Fruit fly (Drosophila melanogaster) ovary, adult (tissue): Measurements from ENCODE around the gene CG2321.

Experiments
- CG17801 ChIP-seq: fragments of 200-800 bp; optimal IDR thresholded peaks from 2 replicates; lab custom pipeline; 2019; ENCODE audit warnings: missing biosample characterization, mild to moderate bottlenecking, missing genetic modification characterization, moderate library complexity; ENCODE audit not compliant: partially characterized antibody

Gene CG2321

DNA sequence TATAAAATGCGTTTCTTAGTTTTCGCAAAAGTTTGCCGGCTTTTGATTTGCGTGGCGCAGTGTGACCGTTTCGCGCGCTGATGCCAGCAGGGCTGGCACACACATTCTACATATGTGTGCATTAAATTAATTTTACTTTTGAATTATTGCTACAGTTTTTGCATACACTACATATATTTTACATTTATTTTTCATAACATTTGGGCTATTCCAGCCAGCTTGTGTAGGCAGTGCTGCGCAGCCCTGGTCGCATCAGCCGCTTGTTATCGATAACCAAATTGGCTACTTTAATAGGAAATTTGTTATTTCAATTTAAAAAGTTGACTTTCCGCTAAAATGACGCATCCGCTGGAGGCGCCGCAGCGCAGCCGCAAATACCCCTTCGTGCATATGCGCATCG is at the start of gene CG2321, which contains the start of gene CG2006:
Gene CG2321 (minus strand): TSS at position 57 of the 400 bp plus-strand sequence.
Gene CG2006 (plus strand): TSS at position 260 of the 400 bp plus-strand sequence.
- TF ChIP-seq CG17801, result peak; percentile 56

DNA sequence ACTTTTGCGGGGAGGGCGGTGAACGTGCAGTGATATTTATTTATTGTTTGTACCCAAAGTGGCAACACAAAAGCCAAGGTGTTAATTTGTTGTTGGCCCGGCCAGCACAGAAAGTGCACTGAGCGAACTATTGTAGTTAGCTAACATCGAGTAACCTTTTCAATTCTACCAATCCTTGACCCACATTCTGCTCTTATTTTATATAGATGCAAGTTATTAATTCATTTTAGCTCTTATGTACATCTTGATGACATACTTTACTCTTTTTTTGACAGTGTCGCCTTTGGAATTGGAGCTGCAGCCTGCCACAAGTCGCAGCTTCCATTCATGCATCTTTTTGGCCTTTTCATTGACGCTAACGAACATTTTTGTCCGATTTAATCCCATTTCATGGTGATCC is 49.4 kb upstream of the CG2321 start:
- TF ChIP-seq CG17801, result no peak

DNA sequence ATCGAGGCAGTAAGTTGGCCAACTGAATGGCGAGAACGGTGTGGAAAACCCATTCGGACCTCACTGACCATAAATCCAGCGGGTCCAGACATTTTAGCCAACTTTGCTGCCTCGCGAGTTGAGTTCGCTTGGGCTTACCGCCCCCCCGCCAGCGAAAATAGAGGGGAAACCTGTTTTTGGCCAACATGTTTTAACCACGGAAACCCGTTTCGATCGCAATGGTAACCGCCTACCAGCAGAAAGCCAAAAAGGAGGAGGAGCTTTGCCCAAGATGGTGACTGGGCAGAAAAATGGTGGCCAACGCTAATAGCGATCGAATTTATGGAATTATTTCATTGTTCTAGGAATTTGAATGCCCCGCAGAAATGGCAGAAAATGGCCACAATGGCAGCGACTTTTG is 37.5 kb upstream of the CG2321 start:
- no peak for TF ChIP-seq CG17801

DNA sequence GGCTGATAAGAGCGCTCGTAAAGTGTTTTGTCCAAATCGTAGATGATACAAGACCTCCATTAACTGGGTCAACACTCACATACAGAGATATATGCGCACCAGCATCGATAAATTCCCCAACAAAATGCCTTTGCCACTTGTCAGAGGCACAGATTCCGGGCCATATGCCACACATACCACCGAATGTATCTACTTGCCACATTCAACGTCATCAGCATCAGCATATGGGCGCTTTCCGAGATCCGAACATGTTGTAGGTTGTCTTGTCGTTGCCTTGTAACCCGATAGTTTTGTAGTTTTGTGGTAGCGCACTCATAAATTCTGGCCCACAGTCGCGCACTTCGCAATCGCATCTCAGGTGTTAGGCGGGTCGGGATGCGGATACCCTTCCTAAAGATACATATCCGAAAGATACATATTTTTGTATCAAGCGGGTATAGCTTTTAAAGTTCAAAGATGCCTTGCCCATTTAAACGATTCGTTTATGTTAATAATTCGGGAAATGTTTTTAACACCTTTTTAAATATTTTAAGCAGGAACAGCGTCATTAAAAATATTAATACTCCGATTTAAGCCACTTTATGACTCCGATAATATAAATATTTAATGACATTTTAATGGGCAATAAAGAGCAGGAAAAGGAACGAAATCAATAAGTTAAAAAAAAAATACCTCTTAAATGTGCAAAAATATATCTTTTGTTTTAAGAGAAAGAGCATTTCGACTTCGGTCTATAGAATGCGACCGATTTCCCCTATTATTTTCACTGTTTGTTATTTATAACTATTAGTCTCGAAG is 35.1 kb upstream of the CG2321 start:
- TF ChIP-seq CG17801, result no peak

DNA sequence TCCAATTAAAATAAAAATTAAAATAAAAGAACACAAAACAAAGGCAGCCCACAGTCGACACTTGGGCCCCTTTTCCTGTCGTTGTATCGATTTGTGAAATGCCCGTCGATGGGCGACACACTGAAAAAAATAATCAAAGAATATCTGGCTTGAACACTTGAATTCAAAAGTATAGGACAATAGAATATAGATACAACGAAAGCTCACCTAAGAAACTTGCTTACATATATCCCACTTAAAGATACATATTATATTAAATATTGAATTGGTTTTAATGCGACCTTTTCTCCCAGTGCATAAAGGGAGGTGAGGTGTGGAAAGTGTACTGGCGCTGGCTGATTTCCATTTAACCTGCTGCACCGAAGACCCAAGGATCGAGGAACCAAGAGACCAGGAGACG is 33.1 kb upstream of the CG2321 start:
- TF ChIP-seq CG17801, result no peak

DNA sequence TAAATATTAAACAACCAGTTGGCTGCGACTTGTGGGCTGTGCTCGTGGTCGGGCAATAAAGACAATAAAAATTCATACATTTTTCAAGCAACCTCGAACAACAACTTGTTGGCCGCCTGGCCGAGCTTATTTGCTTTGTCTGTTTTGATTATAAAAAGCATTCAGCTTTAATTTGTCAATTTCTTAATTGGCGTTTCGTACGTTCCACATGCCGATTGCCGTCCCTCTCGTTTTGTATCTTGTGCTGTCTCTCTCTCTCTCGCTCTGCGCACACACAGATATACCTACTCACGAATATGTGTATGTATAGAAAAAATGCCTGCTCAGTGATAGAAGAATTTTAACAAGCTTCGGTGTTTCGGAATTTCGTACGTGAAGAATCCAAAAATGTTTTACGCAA is 31.1 kb upstream of the CG2321 start:
- no peak for TF ChIP-seq CG17801

DNA sequence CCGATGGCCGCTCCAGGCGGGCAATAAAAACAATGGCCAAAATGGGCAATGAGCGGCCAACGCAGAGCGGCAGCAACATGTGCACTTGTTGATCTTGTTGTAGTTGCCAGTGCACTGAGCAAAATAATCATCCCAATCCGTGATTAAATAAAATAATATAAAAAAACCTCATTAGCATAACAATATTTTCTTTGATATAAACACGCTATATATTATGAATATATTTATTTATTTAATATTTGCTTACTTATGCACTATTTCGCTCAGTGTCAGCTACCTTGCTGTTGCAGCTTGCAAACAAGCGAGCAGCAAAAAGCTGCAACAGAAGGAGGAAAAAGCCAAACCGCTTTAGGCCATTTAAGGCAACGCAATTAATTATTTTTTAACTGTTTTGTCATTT is 30.3 kb upstream of the CG2321 start:
- TF ChIP-seq CG17801, result no peak

DNA sequence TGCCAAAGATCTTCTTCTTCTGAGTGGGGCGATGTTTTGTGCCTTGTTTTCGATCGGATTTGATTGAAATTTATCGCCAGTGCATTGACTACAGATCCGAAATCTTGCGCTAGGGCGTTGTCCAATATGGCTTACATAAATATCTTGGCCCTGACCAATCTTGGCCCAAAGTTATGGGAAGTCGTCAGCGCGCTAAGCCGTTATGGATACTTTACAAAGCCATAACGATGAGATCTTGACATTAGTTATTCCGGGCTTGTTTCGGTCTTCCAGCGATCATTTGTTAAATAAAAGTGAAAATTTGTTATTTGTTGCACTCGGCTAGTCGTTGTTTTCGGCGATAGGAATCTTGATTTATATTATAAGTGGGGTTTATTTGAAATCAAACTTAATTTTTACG is 29.4 kb upstream of the CG2321 start:
- no peak for TF ChIP-seq CG17801

DNA sequence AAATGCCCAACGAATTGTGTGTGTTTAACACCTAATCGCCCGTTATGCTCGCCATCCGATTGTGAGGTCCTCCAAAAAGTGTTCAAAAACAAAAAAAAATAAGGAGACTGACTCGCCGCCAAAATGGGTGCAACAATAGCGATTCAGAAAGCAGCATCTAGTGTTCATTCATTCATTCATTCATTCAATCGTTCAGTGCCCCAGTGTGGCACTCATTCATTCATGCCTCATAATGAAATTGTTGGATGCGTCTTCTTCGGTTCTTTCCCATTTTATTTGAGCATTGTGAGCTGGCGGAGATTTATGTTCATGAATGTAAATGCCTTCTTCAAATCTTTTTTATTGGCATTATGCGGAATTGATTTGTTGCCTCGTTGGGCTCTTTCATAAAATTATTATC is 28.9 kb upstream of the CG2321 start:
- TF ChIP-seq CG17801, result no peak

DNA sequence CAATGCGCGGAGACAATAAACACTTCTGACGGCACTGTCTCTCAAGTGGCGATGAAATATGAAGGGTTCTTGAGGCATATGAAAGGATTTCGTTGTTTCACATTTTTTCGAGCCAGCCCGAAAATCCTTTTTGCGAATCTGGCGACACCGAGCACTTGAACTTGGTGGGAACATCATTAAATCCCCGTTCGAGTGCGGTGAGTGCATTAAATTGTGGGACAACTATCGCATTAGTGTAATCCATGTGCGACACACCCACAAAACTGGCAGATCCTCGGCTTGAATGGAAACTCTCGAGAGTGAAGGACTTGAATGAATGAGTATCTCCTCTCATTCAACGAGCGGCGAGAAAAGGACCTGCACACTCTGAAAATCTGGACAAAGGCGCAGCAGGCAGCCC is 27.7 kb upstream of the CG2321 start:
- no peak for TF ChIP-seq CG17801

DNA sequence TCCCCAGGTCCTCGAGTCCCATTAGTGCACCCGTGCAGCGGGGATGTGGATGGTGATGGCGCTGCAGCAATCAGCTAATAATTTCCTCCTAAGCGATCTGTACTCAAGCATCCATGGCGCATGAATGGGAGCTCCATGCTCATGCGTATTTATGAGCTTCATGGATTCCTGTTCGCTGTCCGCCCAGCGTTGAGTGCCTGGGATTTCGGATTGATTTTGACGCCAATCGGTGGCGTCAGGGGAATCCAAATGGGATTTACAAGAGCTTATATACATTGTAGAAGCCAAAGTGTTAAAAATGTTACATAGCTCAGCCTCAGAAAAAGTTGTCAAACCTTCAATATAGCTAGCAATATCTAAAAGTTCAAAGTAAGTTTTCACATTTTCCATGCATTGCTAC is 26.4 kb upstream of the CG2321 start, which contains the start of gene ND-20L:
Gene ND-20L (plus strand): TSS at position 301 of the 400 bp plus-strand sequence.
- no peak for TF ChIP-seq CG17801

DNA sequence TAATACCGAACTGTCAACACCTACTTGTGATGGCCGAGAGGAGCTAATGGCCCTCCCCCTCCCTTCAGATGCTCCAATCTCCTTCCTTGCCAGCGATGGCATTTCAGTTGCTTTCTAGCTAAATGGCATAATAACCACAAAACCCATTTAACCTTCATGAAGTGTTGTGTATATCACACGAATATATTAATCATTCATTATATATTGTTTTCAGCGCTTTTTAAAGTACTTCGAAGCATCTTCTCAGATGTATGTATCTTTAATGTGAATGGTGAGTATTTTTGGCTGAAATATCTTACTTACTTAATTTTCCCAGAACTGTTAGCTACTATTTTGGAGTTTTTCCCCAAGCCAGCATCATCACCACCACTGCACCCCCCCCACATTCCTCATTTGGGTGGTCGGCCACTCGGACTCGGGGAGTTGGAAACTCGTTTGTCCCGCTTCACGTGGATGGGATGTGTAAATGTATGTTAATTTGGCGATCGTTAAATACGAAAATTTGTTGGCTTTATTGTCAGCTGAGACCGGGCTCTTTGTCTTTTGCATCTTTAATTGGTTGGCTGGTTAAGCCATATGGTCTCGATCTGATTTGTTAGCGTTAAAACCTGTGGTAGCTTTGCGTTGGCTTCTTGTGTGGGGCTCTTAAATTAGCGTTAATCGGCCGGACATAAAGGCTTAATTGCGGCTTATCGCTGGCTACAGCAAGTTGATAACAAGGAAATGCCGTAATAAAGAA is 23.4 kb upstream of the CG2321 start:
- TF ChIP-seq CG17801, result no peak

DNA sequence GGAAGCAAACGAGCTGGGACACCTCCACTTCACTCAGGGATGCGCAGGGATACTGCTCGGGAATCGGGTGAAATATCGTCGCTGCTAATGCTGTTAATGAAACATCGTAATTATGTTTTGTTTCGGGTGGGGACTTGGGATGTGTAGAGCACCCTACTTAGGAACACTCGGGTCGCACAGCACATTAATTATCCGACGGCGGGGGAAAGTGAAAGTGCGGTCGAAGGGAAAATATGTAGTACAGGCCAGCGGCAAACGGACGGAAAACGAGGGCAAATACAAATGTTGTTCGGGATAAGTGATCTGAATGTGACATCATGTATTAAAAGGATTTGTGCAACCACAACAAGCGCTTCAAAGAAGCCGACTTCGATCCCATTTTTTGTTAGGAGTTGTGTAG is 22.4 kb upstream of the CG2321 start:
- no peak for TF ChIP-seq CG17801

DNA sequence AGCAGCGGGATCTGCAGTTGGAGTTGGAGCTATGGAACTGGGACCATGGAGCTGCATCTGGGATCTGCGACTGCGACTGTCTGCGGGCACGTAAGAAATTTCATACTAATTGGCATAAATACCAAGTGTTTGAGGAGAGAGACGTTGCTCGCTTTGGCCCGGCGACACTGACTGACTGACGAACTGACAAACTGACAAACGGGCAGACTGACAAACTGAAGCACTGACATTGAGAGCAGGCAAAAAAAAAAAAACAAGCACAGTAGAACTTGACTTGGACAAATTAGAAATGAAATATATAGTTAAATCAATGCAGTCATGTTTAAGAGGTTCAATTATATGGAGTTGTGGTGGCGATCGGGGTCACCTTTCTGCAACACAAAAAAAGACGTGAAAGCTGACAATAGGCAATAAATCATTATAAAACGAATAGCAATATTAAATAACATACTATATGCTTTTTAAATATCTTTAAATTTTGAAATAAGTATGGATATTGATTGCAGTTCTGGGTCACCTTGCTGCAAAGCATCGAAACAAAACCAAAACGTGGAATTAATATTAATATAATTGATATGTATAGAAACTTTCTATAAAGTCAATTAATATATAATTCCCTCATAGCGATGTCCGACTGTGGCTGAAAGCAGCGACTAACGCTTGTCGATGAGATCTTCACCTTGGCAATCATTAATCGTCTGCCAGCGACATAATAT is 19.6 kb upstream of the CG2321 start:
- TF ChIP-seq CG17801, result no peak

DNA sequence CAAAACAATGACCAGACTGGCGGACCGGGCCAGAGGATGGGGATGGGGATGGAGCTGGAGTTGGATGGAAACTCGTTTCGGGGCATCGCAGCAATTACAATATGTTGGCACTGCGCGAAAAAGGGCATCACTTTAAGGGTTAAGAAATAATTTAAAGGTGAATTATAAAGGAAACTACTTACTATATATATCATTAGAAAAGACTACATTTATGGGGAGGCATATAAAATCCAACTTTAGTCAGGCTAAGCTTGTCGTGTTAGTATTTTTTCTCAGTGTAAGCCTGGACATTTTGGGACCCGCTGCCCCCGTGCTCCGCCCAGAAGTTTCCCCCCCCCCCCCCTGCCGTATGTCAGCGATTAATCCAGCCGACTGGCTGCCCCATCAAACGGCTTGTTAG is 17.5 kb upstream of the CG2321 start:
- TF ChIP-seq CG17801, result no peak

DNA sequence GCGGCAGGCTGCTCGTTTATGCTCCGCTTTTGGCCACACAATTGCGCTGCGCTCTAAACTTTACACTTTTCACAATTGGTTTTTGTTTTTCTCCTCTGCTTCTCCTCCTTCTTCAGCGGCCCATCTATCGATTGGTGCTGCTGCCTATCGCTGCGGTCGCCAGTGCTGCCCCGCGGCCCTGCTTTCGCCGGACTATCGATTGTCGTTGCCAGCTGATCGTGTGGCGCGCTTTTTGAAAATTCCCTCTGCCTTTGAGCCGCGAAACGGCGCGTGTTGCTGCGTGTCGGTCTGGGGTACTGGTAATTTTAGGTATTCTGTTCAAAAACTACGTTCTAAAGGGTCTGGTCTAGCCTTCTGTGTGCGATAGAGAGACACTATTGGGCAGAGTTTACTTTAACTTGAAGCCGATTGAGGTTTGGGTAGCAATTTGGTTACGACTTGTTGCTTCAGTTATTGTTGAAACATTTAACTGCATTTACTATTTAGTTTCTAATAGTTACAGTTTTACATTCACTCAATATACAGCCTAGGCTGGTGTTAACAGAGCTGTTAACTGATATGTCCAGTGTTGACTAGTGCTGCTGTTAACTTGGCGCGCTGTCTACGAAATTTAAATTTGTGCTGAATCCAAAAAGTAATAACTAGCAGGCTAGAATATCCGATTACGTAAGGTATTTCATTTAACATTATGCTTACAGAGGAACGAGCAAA is 14.5 kb upstream of the CG2321 start, which contains the start of gene Trc8:
Gene Trc8 (minus strand): TSS at position 392 of the 711 bp plus-strand sequence.
- TF ChIP-seq CG17801, result no peak
